Worm (Caenorhabditis elegans): Measurements from ENCODE around the gene C36B7.1.

Gene C36B7.1

ce11 chrX:7106103-7106502, 6.6 kb upstream of the C36B7.1 start, which contains the start of gene C36B7.2:
TSS of gene C36B7.2 (plus strand) at chrX:7106403.
- no peak for TF ChIP-seq Y75B8A.6 (GFP tag; IDR thresholded peaks at IDR 0.05)
- TF ChIP-seq aha-1 (tag), result peak; percentile 22

- TF ChIP-seq spr-3 (GFP tag; optimal IDR thresholded peaks at IDR 0.05) (no peak), ama-1 (optimal IDR thresholded peaks at IDR 0.05) (no peak), zfp-2 (tag; optimal IDR thresholded peaks at IDR 0.05) (no peak), nhr-11 (tag; optimal IDR thresholded peaks at IDR 0.05) (no peak), attf-4 (tag; optimal IDR thresholded peaks at IDR 0.05) (no peak), lin-1 (GFP tag; IDR thresholded peaks at IDR 0.05) (no peak), unc-62 (GFP tag; optimal IDR thresholded peaks at IDR 0.05 in 1 of 2) (peak in 1 of 2 experiments; percentile 23), unc-62 (tag; optimal IDR thresholded peaks at IDR 0.05) (no peak)
These were observed 4.2 kb downstream of the C36B7.1 start, which contains the start of gene hen-1 for ce11 chrX:7116896-7117295. TSS of gene hen-1 (minus strand) at chrX:7116996.

- TF ChIP-seq zip-11 (GFP tag; IDR thresholded peaks at IDR 0.05) (no peak), unc-62 (GFP tag; optimal IDR thresholded peaks at IDR 0.05 in 1 of 2) (peak in 1 of 2 experiments; percentile 91), unc-62 (tag; optimal IDR thresholded peaks at IDR 0.05) (no peak)
These were observed 10.0 kb downstream of the C36B7.1 start for ce11 chrX:7122655-7123054.

DNA sequence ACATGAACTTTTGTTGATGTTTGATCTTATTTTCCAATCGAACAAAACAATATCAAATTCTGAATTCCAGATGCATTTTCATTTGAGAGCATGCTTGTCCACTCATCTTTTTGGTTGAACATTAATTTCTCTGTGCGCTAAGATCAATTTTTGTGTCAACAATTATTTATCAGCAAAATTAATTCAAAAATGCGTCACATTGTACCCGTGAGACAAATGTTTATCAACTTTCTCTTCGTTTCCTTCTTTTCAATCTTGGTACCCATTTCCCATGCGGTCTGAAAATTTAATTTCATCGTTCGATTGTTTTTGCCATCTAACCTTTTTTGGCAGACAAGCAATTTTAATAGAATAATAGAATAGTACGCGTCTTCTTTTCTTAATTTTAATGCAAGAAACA, 11.4 kb downstream of the C36B7.1 start:
- no peak for TF ChIP-seq daf-16 (GFP tag; optimal IDR thresholded peaks at IDR 0.05)
- TF ChIP-seq daf-16 (tag; optimal IDR thresholded peaks at IDR 0.05), result peak; percentile 69
- no peak for TF ChIP-seq daf-12 (tag; optimal IDR thresholded peaks at IDR 0.05)
- no peak for TF ChIP-seq ceh-82 (tag; optimal IDR thresholded peaks at IDR 0.05)
- peak; percentile 17 for TF ChIP-seq nhr-28 (tag; optimal IDR thresholded peaks at IDR 0.05)
- TF ChIP-seq pqm-1 (tag; optimal IDR thresholded peaks at IDR 0.05), result peak; percentile 50
- TF ChIP-seq F10B5.3 (tag; optimal IDR thresholded peaks at IDR 0.05), result no peak
- no peak for TF ChIP-seq unc-130 (GFP tag; optimal IDR thresholded peaks at IDR 0.05)
- TF ChIP-seq egl-43 (GFP tag; IDR thresholded peaks at IDR 0.05), result no peak
- no peak for TF ChIP-seq Y105C5A.15 (GFP tag; IDR thresholded peaks at IDR 0.05)
- TF ChIP-seq ceh-32 (tag; optimal IDR thresholded peaks at IDR 0.05; ENCODE audit: poor library complexity), result no peak
- TF ChIP-seq snpc-4 (tag; optimal IDR thresholded peaks at IDR 0.05), result no peak
- TF ChIP-seq nhr-42 (GFP tag; IDR thresholded peaks at IDR 0.05), result no peak
- TF ChIP-seq madf-5 (GFP tag; IDR thresholded peaks at IDR 0.05), result no peak
- no peak for TF ChIP-seq nhr-237 (tag; optimal IDR thresholded peaks at IDR 0.05)
- no peak for TF ChIP-seq madf-9 (GFP tag; conservative IDR thresholded peaks at IDR 0.05)
- TF ChIP-seq ZK337.2 (GFP tag; IDR thresholded peaks at IDR 0.05), result no peak
- no peak for TF ChIP-seq gei-8 (GFP tag; optimal IDR thresholded peaks at IDR 0.05)
- TF ChIP-seq unc-62 (GFP tag; optimal IDR thresholded peaks at IDR 0.05 in 1 of 2), result peak in 1 of 2 experiments; percentile 48
- no peak for TF ChIP-seq unc-62 (tag; optimal IDR thresholded peaks at IDR 0.05)
- TF ChIP-seq nhr-10 (tag; optimal IDR thresholded peaks at IDR 0.05), result no peak
- TF ChIP-seq nhr-48 (tag; optimal IDR thresholded peaks at IDR 0.05), result no peak
- no peak for TF ChIP-seq nhr-6 (tag; optimal IDR thresholded peaks at IDR 0.05)
- no peak for TF ChIP-seq dmd-6 (GFP tag; IDR thresholded peaks at IDR 0.05)
- TF ChIP-seq tra-1 (GFP tag; IDR thresholded peaks at IDR 0.05), result no peak
- no peak for TF ChIP-seq nhr-41 (GFP tag; IDR thresholded peaks at IDR 0.05)
- TF ChIP-seq lin-38 (GFP tag; IDR thresholded peaks at IDR 0.05), result no peak
- TF ChIP-seq lir-3 (tag; optimal IDR thresholded peaks at IDR 0.05), result no peak

DNA sequence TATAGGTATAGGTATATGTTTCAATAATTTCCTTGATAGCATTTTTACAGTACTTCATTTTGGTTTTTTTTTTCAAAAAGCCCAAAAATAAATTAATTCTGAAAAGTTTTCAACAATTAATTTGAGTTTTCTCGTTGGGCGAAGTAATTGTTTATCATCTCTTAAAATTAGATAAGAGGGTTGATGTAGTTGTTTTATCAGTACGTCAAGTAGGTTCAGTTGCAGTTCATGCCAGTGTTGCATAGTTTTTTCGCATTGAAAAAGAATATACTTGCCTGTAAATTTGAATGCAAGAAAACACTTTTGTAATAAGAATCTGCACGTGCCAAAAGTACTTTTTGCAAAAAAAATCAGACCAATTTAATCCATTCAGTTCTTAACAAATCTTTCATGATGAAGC, 12.5 kb downstream of the C36B7.1 start:
- TF ChIP-seq ceh-62 (tag; optimal IDR thresholded peaks at IDR 0.05) (no peak), fkh-10 (GFP tag; optimal IDR thresholded peaks at IDR 0.05) (no peak), dmd-9 (GFP tag; IDR thresholded peaks at IDR 0.05) (no peak), T20F7.1 (GFP tag; optimal IDR thresholded peaks at IDR 0.05) (no peak), nhr-102 (tag; optimal IDR thresholded peaks at IDR 0.05) (no peak), lin-29 (GFP tag; IDR thresholded peaks at IDR 0.05) (no peak), skn-1 (tag; optimal IDR thresholded peaks at IDR 0.05) (no peak), Y105C5A.15 (GFP tag; IDR thresholded peaks at IDR 0.05) (no peak), spr-3 (GFP tag; optimal IDR thresholded peaks at IDR 0.05) (no peak), hif-1 (tag; optimal IDR thresholded peaks at IDR 0.05) (no peak), nhr-28 (tag; optimal IDR thresholded peaks at IDR 0.05) (peak; percentile 20), nhr-237 (tag; optimal IDR thresholded peaks at IDR 0.05) (no peak), daf-16 (GFP tag; optimal IDR thresholded peaks at IDR 0.05) (no peak), daf-16 (tag; optimal IDR thresholded peaks at IDR 0.05) (peak; percentile 80), arid-1 (GFP tag; conservative IDR thresholded peaks at IDR 0.05) (no peak), F37D6.2 (tag; optimal IDR thresholded peaks at IDR 0.05) (no peak), lin-1 (GFP tag; IDR thresholded peaks at IDR 0.05) (no peak), madf-5 (GFP tag; IDR thresholded peaks at IDR 0.05) (no peak), aha-1 (tag) (peak; percentile 7)

Data from whole organism, L4 larva.